Worm (Caenorhabditis elegans): ENCODE data around the gene srh-295.

DNA sequence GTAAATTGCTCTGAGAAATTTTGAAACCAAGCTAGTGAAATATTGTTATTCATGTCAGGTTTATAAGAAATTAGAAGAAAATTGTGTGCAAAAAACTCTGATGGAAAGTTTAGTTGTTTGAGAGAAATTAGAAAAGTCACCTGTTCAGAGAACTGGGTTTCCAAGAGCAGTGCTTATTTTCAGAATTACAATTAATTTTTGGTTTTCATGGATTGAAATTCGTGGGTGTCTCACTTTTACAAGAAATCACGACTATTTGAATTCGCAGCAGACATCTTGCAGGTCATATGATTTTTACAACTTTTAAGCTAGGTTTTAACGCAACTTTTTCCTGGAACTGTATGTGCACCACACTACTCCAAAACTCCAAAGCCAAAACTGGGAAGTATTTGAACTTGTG is 21.4 kb upstream of the srh-295 start, which contains the start of gene srz-10:
- no peak for TF ChIP-seq ets-4 (tag; optimal IDR thresholded peaks at IDR 0.05)
- TF ChIP-seq pqm-1 (tag; optimal IDR thresholded peaks at IDR 0.05): no peak
- TF ChIP-seq fkh-10 (GFP tag; optimal IDR thresholded peaks at IDR 0.05): no peak
- TF ChIP-seq ztf-16 (tag; optimal IDR thresholded peaks at IDR 0.05): no peak
- no peak for TF ChIP-seq nhr-11 (tag; optimal IDR thresholded peaks at IDR 0.05)
